Worm (Caenorhabditis elegans): ENCODE data around the gene sws-1.
A peak's percentile ranks its signal among the peaks of the same experiment; 100 is the strongest.

Gene sws-1

ce11 chrV:18967479-18968056 lies 13.7 kb downstream of the sws-1 start, which contains the start of gene Y39B6A.43 (continued):
- TF ChIP-seq ceh-63 (GFP tag; optimal IDR thresholded peaks at IDR 0.05) (no peak), dsc-1 (tag; optimal IDR thresholded peaks at IDR 0.05) (peak; percentile 90), efl-1 (optimal IDR thresholded peaks at IDR 0.05) (peak; percentile 99 to 100), efl-1 (GFP tag; optimal IDR thresholded peaks at IDR 0.05 in 1 of 2) (peak; percentile 93 to 100), skn-1 (tag; optimal IDR thresholded peaks at IDR 0.05) (peak; percentile 82), hlh-4 (tag; optimal IDR thresholded peaks at IDR 0.05) (no peak), ztf-11 (tag; optimal IDR thresholded peaks at IDR 0.05) (peak in 1 of 2 experiments; percentile 88), ceh-88 (GFP tag; IDR thresholded peaks at IDR 0.05) (peak; percentile 86), F16B12.6 (tag; optimal IDR thresholded peaks at IDR 0.05) (peak; percentile 63), unc-62 (GFP tag; optimal IDR thresholded peaks at IDR 0.05) (no peak), zip-4 (GFP tag; optimal IDR thresholded peaks at IDR 0.05) (peak; percentile 87), pax-3 (tag; optimal IDR thresholded peaks at IDR 0.05) (peak; percentile 94), zag-1 (tag; optimal IDR thresholded peaks at IDR 0.05) (peak; percentile 58)

- TF ChIP-seq unc-30 (tag; optimal IDR thresholded peaks at IDR 0.05) (no peak), pqm-1 (tag; optimal IDR thresholded peaks at IDR 0.05) (no peak), ceh-88 (GFP tag; IDR thresholded peaks at IDR 0.05) (no peak), tbx-2 (tag; optimal IDR thresholded peaks at IDR 0.05) (no peak), mef-2 (tag; optimal IDR thresholded peaks at IDR 0.05) (no peak), C04F5.9 (tag; optimal IDR thresholded peaks at IDR 0.05) (no peak), egl-13 (tag; optimal IDR thresholded peaks at IDR 0.05) (no peak), nhr-47 (tag; optimal IDR thresholded peaks at IDR 0.05) (no peak), hlh-17 (GFP tag; optimal IDR thresholded peaks at IDR 0.05; ENCODE audit: borderline replicate concordance) (no peak), unc-98 (GFP tag; IDR thresholded peaks at IDR 0.05) (no peak), rnt-1 (tag; optimal IDR thresholded peaks at IDR 0.05) (no peak), lin-14 (GFP tag; optimal IDR thresholded peaks at IDR 0.05) (no peak), grh-1 (GFP tag; IDR thresholded peaks at IDR 0.05) (no peak), elt-2 (tag; optimal IDR thresholded peaks at IDR 0.05) (no peak), lsy-2 (tag; optimal IDR thresholded peaks at IDR 0.05) (no peak), jun-1 (tag; optimal IDR thresholded peaks at IDR 0.05) (no peak)
These were observed 21.2 kb downstream of the sws-1 start, which contains the start of gene ztf-20 for ce11 chrV:18960072-18960471. ztf-20 (minus strand) TSS chrV:18960172.

- peak; percentile 6; the same call in 1 of the 2 replicates for TF ChIP-seq nhr-19 (GFP tag; conservative IDR thresholded peaks at IDR 0.05)
- TF ChIP-seq lir-3 (tag; optimal IDR thresholded peaks at IDR 0.05; ENCODE audit: poor library complexity) = no peak
- TF ChIP-seq elt-2 (tag; optimal IDR thresholded peaks at IDR 0.05) = peak; percentile 77
- TF ChIP-seq lin-35 (GFP tag; optimal IDR thresholded peaks at IDR 0.05) = peak in 1 of 2 experiments; percentile 9
- peak in 1 of 2 experiments; percentile 10 for TF ChIP-seq lsy-2 (tag; optimal IDR thresholded peaks at IDR 0.05)
- TF ChIP-seq fkh-8 (tag; optimal IDR thresholded peaks at IDR 0.05) = no peak
- peak; percentile 8 for TF ChIP-seq nhr-20 (tag; optimal IDR thresholded peaks at IDR 0.05)
- no peak for TF ChIP-seq nhr-90 (tag; optimal IDR thresholded peaks at IDR 0.05; ENCODE audit: poor library complexity)
These were observed 23.9 kb downstream of the sws-1 start, which contains the start of gene hrg-10 for ce11 chrV:18957267-18957843. hrg-10 (minus strand) TSS chrV:18957317.

ce11 chrV:18940341-18940740 lies 40.9 kb downstream of the sws-1 start, which contains the start of gene Y80D3A.8:
Y80D3A.8 (plus strand) TSS chrV:18940641.
- TF ChIP-seq hlh-4 (tag; optimal IDR thresholded peaks at IDR 0.05) (no peak), snpc-4 (tag; optimal IDR thresholded peaks at IDR 0.05) (no peak), pax-3 (tag; optimal IDR thresholded peaks at IDR 0.05) (no peak), ceh-82 (tag; optimal IDR thresholded peaks at IDR 0.05) (no peak), zag-1 (tag; optimal IDR thresholded peaks at IDR 0.05) (no peak), elt-3 (tag; optimal IDR thresholded peaks at IDR 0.05) (no peak), ceh-63 (GFP tag; optimal IDR thresholded peaks at IDR 0.05) (no peak), sptf-1 (tag; optimal IDR thresholded peaks at IDR 0.05) (no peak), elt-2 (tag; optimal IDR thresholded peaks at IDR 0.05) (no peak), lir-3 (tag; optimal IDR thresholded peaks at IDR 0.05; ENCODE audit: poor library complexity) (no peak), ama-1 (optimal IDR thresholded peaks at IDR 0.05) (no peak), fos-1 (tag; optimal IDR thresholded peaks at IDR 0.05) (no peak), nhr-90 (tag; optimal IDR thresholded peaks at IDR 0.05; ENCODE audit: poor library complexity) (no peak)

Data from whole organism, L1 larva.